Worm (Caenorhabditis elegans): ENCODE measurements around the gene ttr-39.

DNA sequence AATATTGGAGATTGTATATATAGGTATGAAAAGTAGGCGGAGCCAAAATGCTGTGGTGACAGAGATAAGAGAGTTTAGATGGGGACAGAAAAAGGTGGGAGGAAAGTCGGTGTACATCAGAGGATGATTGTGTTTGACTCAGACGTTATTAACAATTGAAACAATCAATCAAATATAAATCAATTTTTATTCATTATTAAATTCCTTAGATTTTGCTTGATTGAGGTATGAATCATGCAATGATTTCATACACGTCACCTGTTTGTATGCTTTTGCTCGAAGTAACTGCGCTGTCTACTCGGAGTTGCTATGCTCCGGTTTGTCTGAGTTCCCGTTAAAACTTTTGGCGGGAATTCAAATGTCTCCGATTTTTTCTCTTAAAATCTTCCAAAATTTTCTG lies 25.5 kb upstream of the ttr-39 start, which contains the start of gene C04G2.10:
- TF ChIP-seq dve-1 (tag; optimal IDR thresholded peaks at IDR 0.05) (no peak), unc-86 (tag; optimal IDR thresholded peaks at IDR 0.05) (no peak), ets-4 (tag; optimal IDR thresholded peaks at IDR 0.05) (no peak), syd-9 (tag; optimal IDR thresholded peaks at IDR 0.05) (no peak), zip-5 (tag; optimal IDR thresholded peaks at IDR 0.05) (no peak), K09A11.1 (tag; optimal IDR thresholded peaks at IDR 0.05; ENCODE audit: insufficient read depth) (no peak), fkh-10 (GFP tag; optimal IDR thresholded peaks at IDR 0.05) (no peak), lin-11 (tag; optimal IDR thresholded peaks at IDR 0.05) (no peak), mec-3 (tag; optimal IDR thresholded peaks at IDR 0.05; ENCODE audit: borderline replicate concordance) (no peak)
